Worm (Caenorhabditis elegans) whole organism, early embryonic: Measurements from ENCODE around the gene Y69A2AR.31.

Experiments
- F13C5.2 ChIP-seq: sonication (generic microtip); optimal IDR thresholded peaks from 2 replicates; lab custom pipeline; 2017; ENCODE audit warnings: mild to moderate bottlenecking, missing genetic modification characterization, inconsistent platforms, missing compliant biosample characterization
- ama-1 ChIP-seq: fragments of 150-350 bp; optimal IDR thresholded peaks from 2 replicates; lab custom pipeline; 2014
- hnd-1 ChIP-seq: sonication (generic microtip); optimal IDR thresholded peaks from 2 replicates; lab custom pipeline; 2016; ENCODE audit warnings: missing genetic modification characterization, missing compliant biosample characterization
- pes-1 ChIP-seq: fragments of 200-800 bp; sonication (Bioruptor generic); IDR thresholded peaks from 2 replicates; pipeline ENCODE4 v1.3.6; 2022; ENCODE audit warnings: missing genetic modification reagents, missing genetic modification characterization, missing compliant biosample characterization
- scrt-1 ChIP-seq: fragments of 200-800 bp; sonication (Bioruptor generic); IDR thresholded peaks from 2 replicates; pipeline ENCODE4 v1.3.6; 2022; ENCODE audit warnings: missing genetic modification characterization, missing compliant biosample characterization

ce11 chrIV:2607513-2608101 is 56.2 kb downstream of the Y69A2AR.31 start, which contains the start of gene vamp-7:
- TF ChIP-seq hnd-1 (tag; lab: Kevin White, UChicago) (no peak), pes-1 (no peak), ama-1 (no peak), scrt-1 (no peak), F13C5.2 (tag; lab: Kevin White, UChicago) (no peak)
